Worm (Caenorhabditis elegans) whole organism, midembryonic: ENCODE results near the gene hlh-4.

ENCODE experiments used
- T22C8.4 ChIP-seq: fragments of 200-800 bp; sonication (Bioruptor generic); IDR thresholded peaks from 2 replicates; pipeline ENCODE4 v1.3.6; 2022; ENCODE audit warnings: missing genetic modification characterization, missing compliant biosample characterization
- flt-1 ChIP-seq: fragments of 200-800 bp; sonication (Bioruptor generic); IDR thresholded peaks from 2 replicates; pipeline ENCODE4 v1.3.6; 2022; ENCODE audit warnings: missing genetic modification characterization, missing compliant biosample characterization

ce11 chrIII:9738954-9739353 is at the start of gene hlh-4:
- TF ChIP-seq T22C8.4 (no peak), flt-1 (GFP tag; lab: Robert Waterston, UW) (no peak)
